Worm (Caenorhabditis elegans): Measurements from ENCODE around the gene F16B4.6.

DNA sequence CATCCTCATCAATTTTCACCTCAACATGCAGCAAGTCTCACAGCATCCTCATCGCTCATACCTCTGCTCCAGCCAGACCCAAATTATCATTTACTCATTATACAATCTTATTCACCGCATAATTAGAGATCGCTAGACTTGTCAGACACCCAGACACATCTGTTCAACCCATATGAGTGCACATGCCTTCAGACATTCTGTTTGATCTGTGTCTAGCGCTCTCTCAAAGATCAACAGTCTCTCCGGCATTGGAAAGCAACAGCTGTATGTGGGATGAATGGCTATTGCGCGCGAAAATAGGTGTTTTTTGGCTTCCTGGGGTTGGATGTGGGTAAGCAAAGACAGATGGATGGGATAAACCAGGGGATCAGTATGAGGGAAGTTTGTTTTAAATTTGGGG is 14.4 kb upstream of the F16B4.6 start:
- TF ChIP-seq med-1 (GFP tag; optimal IDR thresholded peaks at IDR 0.05; ENCODE audit: insufficient read depth), result no peak
- no peak for TF ChIP-seq cog-1 (tag; optimal IDR thresholded peaks at IDR 0.05)
